Fruit fly (Drosophila melanogaster) S2 (cell line): Measurements from ENCODE around the gene sdk.
"Not testable (repeated sequence)": the region's sequence is repeated elsewhere in the genome, so short reads cannot be mapped to it uniquely, and the experiment has no call there.

Experiments used
- CG8478 ChIP-seq: fragments of >200 bp; optimal IDR thresholded peaks from 2 replicates; lab custom pipeline; 2018
- CTCF ChIP-seq, 2 experiments: fragments of >200 bp; optimal IDR thresholded peaks; 2 replicates each; lab custom pipeline; 2018

sdk gene

DNA sequence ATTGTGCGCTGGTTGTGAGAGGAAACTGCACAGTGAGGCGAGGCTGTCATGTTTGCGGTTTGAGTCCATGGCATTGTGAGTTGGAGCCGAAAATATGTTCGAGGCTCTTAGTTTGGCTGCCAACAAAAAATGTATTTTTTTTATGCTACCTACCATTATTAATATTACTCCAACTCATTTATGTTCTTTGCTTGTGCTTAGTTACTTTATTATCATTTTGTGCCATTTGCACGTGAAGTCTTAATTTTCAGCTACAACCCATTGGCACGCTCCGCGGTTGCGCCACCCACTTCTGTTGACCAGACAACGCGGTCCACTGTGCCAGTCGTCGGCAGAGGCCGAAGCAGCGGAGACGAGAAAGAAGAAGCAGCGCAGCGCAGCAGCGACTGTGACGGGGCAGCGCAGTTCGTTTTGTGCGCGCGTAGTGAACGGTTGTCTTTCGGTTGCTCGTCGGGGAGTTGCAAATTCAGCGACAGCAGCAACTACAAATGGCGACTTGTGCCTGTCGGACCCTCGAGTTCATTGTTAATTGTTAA is at the start of gene sdk:
TSS of gene sdk (plus strand) at position 398 of the 536 bp plus-strand sequence.
- TF ChIP-seq CG8478 (lab: Kevin White, UChicago): no peak
- TF ChIP-seq CTCF (optimal IDR thresholded peaks at IDR 0.05; lab: Kevin White, UChicago): no peak

DNA sequence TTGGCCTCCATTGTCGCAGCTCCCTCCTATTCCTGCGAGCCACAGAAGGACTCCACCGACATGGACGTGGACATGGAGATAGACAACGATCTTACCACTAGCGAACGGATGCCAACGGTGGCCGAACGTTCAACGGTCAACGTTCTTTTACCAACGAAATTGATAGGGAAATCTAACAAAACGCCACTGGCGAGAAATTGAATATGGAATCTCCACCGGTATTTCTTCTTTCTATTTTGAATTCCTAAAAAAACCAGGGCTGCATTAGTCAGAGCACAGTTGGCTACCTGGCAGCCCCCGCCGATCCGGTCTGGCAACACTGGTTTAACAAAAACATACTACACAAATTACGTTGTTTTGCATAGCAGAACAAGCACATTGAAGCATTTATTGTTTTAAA is 42.2 kb upstream of the sdk start, which contains the start of gene CG13367:
TSS of gene CG13367 (plus strand) at position 301 of the 400 bp plus-strand sequence.
- TF ChIP-seq CG8478 (lab: Kevin White, UChicago); CTCF (optimal IDR thresholded peaks at IDR 0.05; lab: Kevin White, UChicago): not testable (repeated sequence)

DNA sequence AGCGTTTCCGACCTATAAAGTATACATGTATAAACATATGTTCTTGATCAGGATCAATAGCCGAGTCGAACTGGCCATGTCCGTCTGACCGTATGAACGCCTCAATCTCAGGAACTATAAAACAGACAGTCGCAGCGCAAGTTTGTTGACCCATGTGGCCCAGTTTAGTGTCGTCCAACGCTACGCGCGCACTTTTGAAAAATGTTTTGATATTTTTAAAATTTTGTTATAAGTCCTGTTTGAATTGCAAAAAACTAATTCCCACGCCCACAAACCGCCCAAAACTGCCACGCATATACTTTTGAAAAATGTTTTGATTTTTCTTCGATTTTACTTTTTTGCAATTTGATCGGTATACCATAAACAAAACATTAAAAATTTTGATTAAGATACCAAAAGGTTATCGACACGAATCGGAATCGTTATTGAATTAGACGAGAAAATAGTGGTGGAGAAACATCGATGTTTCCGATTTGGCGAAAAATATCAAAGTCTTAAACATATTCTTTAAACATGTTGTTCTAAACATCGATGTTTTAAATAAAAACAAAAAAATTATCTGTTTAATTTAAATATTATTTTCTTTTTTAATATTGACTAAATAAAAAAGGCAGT is 40.1 kb upstream of the sdk start:
- TF ChIP-seq CG8478 (lab: Kevin White, UChicago) (no peak), CTCF (optimal IDR thresholded peaks at IDR 0.05; lab: Kevin White, UChicago) (no peak)

DNA sequence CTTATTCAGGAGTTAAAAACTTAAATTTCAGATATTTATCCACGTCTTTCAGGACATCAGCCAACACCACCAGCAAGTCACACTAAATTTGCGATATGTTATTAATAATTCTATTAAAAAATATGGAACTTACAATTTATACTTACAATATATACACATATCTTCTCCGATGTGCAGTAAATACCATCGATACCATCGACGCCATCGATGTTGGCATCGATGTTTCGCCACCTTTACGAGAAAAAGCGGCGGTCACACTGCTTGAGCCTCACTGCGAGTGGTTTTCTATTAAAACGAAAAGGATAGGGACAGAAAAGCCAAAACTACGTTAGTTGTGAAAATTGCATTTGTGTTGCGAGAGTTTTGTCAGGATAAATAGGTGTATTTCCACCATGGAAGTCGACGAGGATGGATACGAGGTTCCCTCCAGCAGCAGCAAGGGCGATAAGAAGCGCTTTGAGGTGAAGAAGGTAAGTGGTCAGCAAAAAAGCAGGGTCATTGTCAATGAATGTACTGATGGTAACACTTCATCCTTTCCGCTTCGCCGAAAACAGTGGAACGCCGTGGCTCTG is 39.5 kb upstream of the sdk start, which contains the start of gene Roc1a:
TSS of gene Roc1a (plus strand) at position 249 of the 572 bp plus-strand sequence.
- no peak for TF ChIP-seq CG8478 (lab: Kevin White, UChicago)
- no peak for TF ChIP-seq CTCF (optimal IDR thresholded peaks at IDR 0.05; lab: Kevin White, UChicago)

DNA sequence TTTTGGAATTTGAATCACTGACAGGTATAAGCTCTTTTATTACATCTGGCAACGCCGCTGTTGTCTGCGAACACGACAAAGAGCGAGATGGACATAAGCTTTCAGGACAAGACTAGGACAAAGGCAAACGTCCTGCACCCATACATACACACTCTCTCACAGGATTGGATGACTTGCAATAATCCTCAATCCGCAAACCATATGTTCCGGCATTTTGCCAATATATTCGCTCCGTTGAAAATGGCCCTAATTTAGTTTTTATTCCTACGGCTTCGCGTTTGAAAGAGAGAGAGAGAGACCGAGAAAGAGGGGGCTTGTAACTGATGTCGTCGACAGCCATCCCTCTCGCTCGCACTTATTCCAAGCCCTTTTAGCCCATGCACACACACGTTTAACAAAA is 32.4 kb upstream of the sdk start:
- TF ChIP-seq CTCF (optimal IDR thresholded peaks at IDR 0.05; lab: Kevin White, UChicago) (no peak), CG8478 (lab: Kevin White, UChicago) (no peak)

DNA sequence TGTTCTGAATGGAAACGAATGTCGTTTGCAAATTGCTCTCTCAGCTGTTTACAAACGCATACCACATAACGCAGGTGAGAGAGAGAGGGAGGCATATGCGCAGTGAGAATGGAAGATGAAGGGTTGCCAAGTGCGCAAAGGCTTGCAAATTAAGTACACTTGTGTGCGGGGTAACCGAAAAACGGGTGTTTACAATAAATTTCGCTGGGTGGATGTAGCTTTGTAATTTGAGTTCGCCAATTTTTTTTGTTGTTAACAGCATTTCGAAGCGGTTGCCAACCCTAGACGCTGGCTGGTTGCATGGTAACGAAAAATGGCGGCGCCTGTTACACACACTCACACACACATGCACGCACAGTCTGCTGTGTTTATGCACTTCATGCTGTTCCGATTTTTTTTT is 31.7 kb upstream of the sdk start:
- no peak for TF ChIP-seq CG8478 (lab: Kevin White, UChicago)
- TF ChIP-seq CTCF (optimal IDR thresholded peaks at IDR 0.05; lab: Kevin White, UChicago): no peak

DNA sequence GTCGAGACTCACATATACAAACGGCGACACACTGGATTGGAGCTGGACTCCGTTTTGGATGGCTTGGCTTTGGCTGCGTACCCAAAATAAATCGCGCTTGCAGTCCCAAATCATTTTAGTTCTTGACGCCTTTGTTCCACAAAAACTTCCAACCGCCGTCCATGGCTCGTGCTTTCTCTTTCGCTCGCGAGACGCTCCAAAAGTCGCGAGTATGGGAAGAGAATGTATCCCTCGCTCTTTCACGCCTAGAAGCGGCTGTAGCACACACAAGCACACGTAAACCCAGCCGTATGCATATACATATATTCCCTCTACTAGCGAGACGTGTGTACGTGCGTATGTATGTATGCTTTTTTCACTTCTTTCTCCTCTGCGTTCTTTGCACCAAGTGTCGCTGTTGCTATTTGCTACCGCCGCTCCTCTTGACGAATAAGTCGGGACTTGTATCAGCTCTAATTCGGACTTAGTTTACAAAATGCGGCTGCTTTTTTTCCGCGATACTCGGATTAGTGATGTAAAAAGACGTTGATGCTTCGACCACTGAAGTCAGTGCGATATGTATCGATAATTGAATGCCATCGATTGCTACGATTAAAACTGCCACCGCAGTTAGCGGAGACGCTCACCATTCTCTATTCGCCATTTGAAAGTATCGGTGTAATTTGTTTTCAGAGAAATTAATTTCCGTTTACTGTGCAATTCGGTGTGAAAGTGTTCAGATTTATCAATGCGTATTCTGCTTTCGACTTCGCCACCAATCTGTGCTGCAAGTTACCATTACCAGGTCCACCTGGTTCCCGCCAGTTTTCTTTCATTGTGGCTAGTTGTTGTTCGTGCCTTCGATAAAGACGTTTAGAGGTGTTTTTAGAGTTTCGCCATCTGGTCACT is 30.9 kb upstream of the sdk start, which contains the start of the genes Hmt4-20 and SkpA:
TSS of gene Hmt4-20 (minus strand) at position 542 of the 888 bp plus-strand sequence.
TSS of gene SkpA (plus strand) at position 623 of the 888 bp plus-strand sequence.
- peak; percentile 42 to 62 for TF ChIP-seq CTCF (optimal IDR thresholded peaks at IDR 0.05; lab: Kevin White, UChicago)
- TF ChIP-seq CG8478 (lab: Kevin White, UChicago): no peak

DNA sequence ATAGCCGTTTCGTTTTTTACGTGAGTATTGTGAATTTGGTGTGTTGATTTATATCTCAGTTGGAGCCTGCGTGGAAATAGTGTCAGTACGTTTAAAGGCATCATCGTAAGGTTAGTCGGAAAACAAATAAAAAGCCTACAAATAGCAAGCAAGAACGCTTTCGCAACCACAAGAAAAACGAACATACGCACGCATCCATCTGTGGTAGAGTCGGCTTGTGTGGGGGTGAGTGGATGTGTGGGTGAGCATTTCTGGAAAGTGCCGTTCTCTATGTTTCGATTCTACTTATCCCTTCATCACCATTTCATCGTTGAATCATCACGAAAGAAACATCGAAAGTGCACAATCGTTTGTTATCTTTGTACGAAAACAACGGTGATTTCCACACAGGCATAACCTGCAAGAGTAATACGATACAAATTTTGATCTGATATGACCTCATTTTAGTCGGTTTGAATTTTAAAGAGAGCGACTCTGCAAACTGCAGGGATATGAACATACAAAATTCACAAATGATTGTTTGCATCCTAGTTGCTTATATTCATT is 30.2 kb upstream of the sdk start:
- TF ChIP-seq CG8478 (lab: Kevin White, UChicago) (no peak), CTCF (optimal IDR thresholded peaks at IDR 0.05; lab: Kevin White, UChicago) (no peak)

DNA sequence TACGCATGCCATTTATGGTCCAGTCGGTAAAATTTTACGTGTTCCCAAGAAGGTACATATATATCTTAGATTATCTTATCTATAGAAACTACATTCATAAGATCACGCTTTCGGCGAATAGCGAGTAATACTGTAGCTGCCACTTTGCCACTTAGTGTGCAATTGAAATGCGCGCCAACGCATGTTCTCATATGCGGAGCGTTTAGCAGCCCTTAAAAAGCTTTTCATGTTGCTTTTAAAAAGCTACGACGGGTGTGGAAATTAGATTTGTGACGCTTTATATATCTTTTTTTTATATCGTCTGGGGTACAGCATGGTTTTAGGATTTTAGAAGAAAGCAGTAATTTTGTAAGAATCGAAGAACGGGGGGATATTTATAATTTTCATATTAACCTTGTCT is 28.6 kb upstream of the sdk start:
- TF ChIP-seq CG8478 (lab: Kevin White, UChicago) (no peak), CTCF (optimal IDR thresholded peaks at IDR 0.05; lab: Kevin White, UChicago) (no peak)

DNA sequence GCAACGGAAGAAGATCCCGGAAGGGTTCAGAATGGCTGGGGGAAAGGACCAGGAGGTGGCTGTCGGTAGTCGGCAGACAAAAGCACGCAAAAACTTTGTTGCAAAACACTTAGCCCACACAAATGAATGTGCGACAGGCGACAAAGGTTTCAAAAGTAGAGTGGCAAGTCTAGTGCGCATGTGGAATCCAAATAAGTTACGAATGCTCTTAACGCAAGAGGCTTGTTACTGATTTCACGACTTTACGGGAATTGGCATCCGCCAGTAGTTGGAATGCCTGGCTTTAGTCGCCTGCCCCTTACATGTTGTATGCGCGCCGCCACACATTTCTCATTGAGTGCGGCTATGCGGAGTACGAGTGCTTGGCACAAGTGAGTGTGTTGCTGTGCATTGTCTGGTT is 8.1 kb upstream of the sdk start:
- TF ChIP-seq CG8478 (lab: Kevin White, UChicago): no peak
- TF ChIP-seq CTCF (optimal IDR thresholded peaks at IDR 0.05; lab: Kevin White, UChicago): no peak

DNA sequence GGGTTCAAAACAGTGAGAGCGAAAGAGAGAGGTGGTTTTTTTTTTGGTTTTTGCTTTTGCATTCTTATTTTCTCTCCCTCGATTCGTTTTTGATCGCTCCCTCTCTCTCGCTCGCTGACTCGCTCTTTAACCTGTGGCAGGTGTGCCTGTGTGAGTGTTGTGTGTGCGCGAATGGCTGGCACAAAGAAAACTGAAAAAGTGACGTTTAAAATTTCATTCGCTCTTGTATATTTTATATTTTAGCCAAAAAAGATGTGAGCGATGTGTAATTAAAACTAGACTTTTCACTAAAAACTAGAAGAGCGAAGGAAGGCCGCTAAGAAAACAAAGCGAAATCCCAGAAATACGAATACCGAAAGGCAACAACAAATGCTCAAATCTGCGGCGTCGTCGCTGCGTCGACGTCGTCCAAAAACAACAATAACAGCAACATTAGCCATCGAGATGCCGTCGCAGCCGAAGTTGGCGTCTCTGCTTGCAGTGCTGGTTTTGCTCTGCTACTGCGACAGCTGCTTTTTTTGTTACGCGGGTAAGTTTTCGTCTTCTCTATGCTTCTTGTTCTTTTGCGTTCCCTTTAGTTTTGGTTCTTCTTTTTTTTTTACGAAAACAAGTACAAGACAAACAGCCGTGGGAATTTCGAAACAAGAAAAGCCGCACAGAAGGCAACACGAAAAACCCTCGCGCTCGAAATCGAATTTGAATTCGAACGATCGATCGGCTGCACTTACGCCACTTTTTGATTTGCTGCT is 870 bp downstream of the sdk start:
- no peak for TF ChIP-seq CG8478 (lab: Kevin White, UChicago)
- no peak for TF ChIP-seq CTCF (optimal IDR thresholded peaks at IDR 0.05; lab: Kevin White, UChicago)

DNA sequence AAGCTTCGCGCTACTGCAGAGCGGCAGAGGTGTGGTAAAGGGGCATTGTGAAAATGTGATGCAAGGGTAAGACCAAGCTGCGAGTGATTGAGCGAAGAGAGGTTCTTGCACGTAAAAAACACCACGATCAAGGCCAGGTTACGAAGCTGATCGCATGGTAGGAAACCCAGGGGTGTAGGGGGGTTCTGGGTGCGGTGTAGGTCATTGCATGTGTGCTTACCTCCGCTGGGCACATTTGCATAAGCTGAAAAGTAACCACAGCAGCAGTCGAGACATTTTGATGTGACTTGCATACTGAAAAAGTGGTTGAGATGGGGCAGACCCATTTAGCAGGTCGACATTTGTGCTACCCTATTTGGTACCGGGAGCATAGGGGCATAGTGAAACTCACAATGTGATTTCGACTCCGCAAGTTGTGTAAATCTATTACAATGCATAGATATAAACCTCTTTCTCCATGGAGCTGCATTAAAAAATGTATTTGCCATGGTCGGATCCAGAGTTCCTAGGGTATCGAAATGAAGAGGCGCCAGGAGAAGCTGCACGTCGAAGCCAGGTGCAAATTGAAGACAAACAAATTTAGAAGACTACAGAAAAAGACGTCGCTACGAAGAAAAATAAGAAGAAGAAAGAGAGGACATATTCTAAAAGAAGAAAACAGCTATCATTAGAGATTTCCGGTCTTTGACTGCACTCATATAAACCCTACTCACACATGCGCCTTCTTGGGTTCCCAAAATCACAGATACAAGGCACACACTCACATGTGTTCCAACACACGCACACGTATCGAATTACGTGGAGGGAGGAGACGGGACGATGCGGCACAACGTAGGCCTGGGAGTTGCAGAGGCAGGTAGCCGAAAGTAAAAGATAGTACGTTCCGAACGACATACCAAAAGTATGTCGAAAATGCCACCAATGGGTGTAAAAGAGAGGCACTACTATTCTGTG is 6.5 kb downstream of the sdk start:
- no peak for TF ChIP-seq CTCF (optimal IDR thresholded peaks at IDR 0.05; lab: Kevin White, UChicago)
- TF ChIP-seq CG8478 (lab: Kevin White, UChicago): no peak
